Fruit fly (Drosophila melanogaster) whole organism, prepupa: ENCODE data around the gene Pex11c.

Source experiments
- CG10631 ChIP-seq: fragments of 200-800 bp; sonication (Bioruptor generic); optimal IDR thresholded peaks from 2 replicates; lab custom pipeline; 2016; ENCODE audit warnings: missing biosample characterization, missing genetic modification characterization
- CG11294 ChIP-seq: fragments of 200-800 bp; sonication (Bioruptor generic); IDR thresholded peaks from 2 replicates; pipeline ENCODE4 v1.3.6; 2022; ENCODE audit warnings: missing biosample characterization, missing genetic modification characterization
- CG1621 ChIP-seq: fragments of 200-800 bp; sonication (Bioruptor generic); optimal IDR thresholded peaks from 3 replicates; lab custom pipeline; 2018; ENCODE audit warnings: missing biosample characterization, mild to moderate bottlenecking, missing genetic modification characterization
- CG16779 ChIP-seq: fragments of 200-800 bp; sonication (Bioruptor generic); optimal IDR thresholded peaks from 3 replicates; lab custom pipeline; 2017; ENCODE audit warnings: missing biosample characterization, mild to moderate bottlenecking, missing genetic modification characterization
- CG3032 ChIP-seq: fragments of 200-800 bp; optimal IDR thresholded peaks from 2 replicates; lab custom pipeline; 2019; ENCODE audit warnings: missing biosample characterization, mild to moderate bottlenecking, missing genetic modification characterization, moderate library complexity
- CG31627 ChIP-seq: fragments of 200-800 bp; sonication (Bioruptor generic); optimal IDR thresholded peaks from 3 replicates; lab custom pipeline; 2016; ENCODE audit warnings: missing biosample characterization, missing genetic modification characterization
- CG34406 ChIP-seq: fragments of 200-800 bp; sonication (Bioruptor generic); optimal IDR thresholded peaks from 3 replicates; lab custom pipeline; 2016; ENCODE audit warnings: missing biosample characterization, missing genetic modification characterization
- CG4318 ChIP-seq: fragments of 200-800 bp; sonication (Bioruptor generic); optimal IDR thresholded peaks from 3 replicates; lab custom pipeline; 2017; ENCODE audit warnings: missing biosample characterization, mild to moderate bottlenecking, missing genetic modification characterization
- CG6854 ChIP-seq: fragments of 200-800 bp; sonication (Bioruptor generic); optimal IDR thresholded peaks from 2 replicates; lab custom pipeline; 2017; ENCODE audit warnings: missing biosample characterization, mild to moderate bottlenecking, missing genetic modification characterization
- CG8119 ChIP-seq: fragments of 200-800 bp; sonication (Bioruptor generic); IDR thresholded peaks from 3 replicates; pipeline ENCODE4 v1.3.6; 2022; ENCODE audit warnings: missing biosample characterization, missing genetic modification characterization
- CG8319 ChIP-seq: fragments of 200-800 bp; sonication (Bioruptor generic); optimal IDR thresholded peaks from 3 replicates; lab custom pipeline; 2016; ENCODE audit warnings: missing biosample characterization, missing genetic modification characterization
- Eip75B ChIP-seq: fragments of 200-800 bp; sonication (Bioruptor generic); optimal IDR thresholded peaks from 3 replicates; lab custom pipeline; 2016; ENCODE audit warnings: missing biosample characterization, missing genetic modification characterization
- Eip78C ChIP-seq: fragments of 200-800 bp; sonication (Bioruptor generic); peaks from one replicate; lab custom pipeline; 2016; ENCODE audit warnings: missing biosample characterization, missing genetic modification characterization
- Eip93F ChIP-seq: fragments of 200-800 bp; sonication (Bioruptor generic); optimal IDR thresholded peaks from 2 replicates; lab custom pipeline; 2016; ENCODE audit warnings: missing biosample characterization, mild to moderate bottlenecking, missing genetic modification characterization
- Ets21C ChIP-seq: fragments of 200-800 bp; sonication (Bioruptor generic); optimal IDR thresholded peaks from 3 replicates; lab custom pipeline; 2016; ENCODE audit warnings: missing biosample characterization, missing genetic modification characterization
- Ets96B ChIP-seq: fragments of 200-800 bp; optimal IDR thresholded peaks from 2 replicates; lab custom pipeline; 2019; ENCODE audit warnings: missing biosample characterization, mild to moderate bottlenecking, missing genetic modification characterization, moderate library complexity
- Hr4 ChIP-seq: fragments of 200-800 bp; sonication (Bioruptor generic); optimal IDR thresholded peaks from 3 replicates; lab custom pipeline; 2016; ENCODE audit warnings: missing biosample characterization, missing genetic modification characterization
- Met ChIP-seq: fragments of 200-800 bp; sonication (Bioruptor generic); optimal IDR thresholded peaks from 3 replicates; lab custom pipeline; 2016; ENCODE audit warnings: missing biosample characterization, missing genetic modification characterization
- OdsH ChIP-seq: fragments of 200-800 bp; sonication (Bioruptor generic); optimal IDR thresholded peaks from 3 replicates; lab custom pipeline; 2016; ENCODE audit warnings: missing biosample characterization, missing genetic modification characterization
- Smox ChIP-seq: fragments of 200-800 bp; sonication (Bioruptor generic); optimal IDR thresholded peaks from 3 replicates; lab custom pipeline; 2016; ENCODE audit warnings: missing biosample characterization, missing genetic modification characterization
- Sox102F ChIP-seq: fragments of 200-800 bp; sonication (Bioruptor generic); optimal IDR thresholded peaks from 2 replicates; lab custom pipeline; 2016; ENCODE audit warnings: missing biosample characterization, mild to moderate bottlenecking, missing genetic modification characterization
- Sox15 ChIP-seq: fragments of 200-800 bp; sonication (Bioruptor generic); optimal IDR thresholded peaks from 3 replicates; lab custom pipeline; 2016; ENCODE audit warnings: missing biosample characterization, missing genetic modification characterization
- acj6 ChIP-seq: fragments of 200-800 bp; sonication (Bioruptor generic); optimal IDR thresholded peaks from 3 replicates; lab custom pipeline; 2016; ENCODE audit warnings: missing biosample characterization, missing genetic modification characterization
- dsx ChIP-seq: fragments of 200-800 bp; optimal IDR thresholded peaks from 3 replicates; lab custom pipeline; 2019; ENCODE audit warnings: missing biosample characterization, mild to moderate bottlenecking, missing genetic modification characterization, moderate library complexity; ENCODE audit not compliant: poor library complexity, severe bottlenecking
- eg ChIP-seq: fragments of 200-800 bp; sonication (Bioruptor generic); IDR thresholded peaks from 3 replicates; pipeline ENCODE4 v1.3.6; 2022; ENCODE audit warnings: missing biosample characterization, missing genetic modification characterization
- esn ChIP-seq: fragments of 200-800 bp; sonication (Bioruptor generic); optimal IDR thresholded peaks from 2 replicates; lab custom pipeline; 2016; ENCODE audit warnings: missing biosample characterization, mild to moderate bottlenecking, missing genetic modification characterization, moderate library complexity
- fd59A ChIP-seq: fragments of 200-800 bp; sonication (Bioruptor generic); optimal IDR thresholded peaks from 2 replicates; lab custom pipeline; 2017; ENCODE audit warnings: missing biosample characterization, mild to moderate bottlenecking, missing genetic modification characterization, missing genetic modification reagents
- fd85E ChIP-seq: fragments of 200-800 bp; sonication (Bioruptor generic); optimal IDR thresholded peaks from 3 replicates; lab custom pipeline; 2016; ENCODE audit warnings: missing biosample characterization, missing genetic modification characterization
- fkh ChIP-seq: fragments of 200-800 bp; sonication (Bioruptor generic); optimal IDR thresholded peaks from 3 replicates; lab custom pipeline; 2017; ENCODE audit warnings: missing biosample characterization, mild to moderate bottlenecking, missing genetic modification characterization, moderate library complexity
- net ChIP-seq: fragments of 200-800 bp; sonication (Bioruptor generic); optimal IDR thresholded peaks from 3 replicates; lab custom pipeline; 2016; ENCODE audit warnings: missing biosample characterization, missing genetic modification characterization
- svp ChIP-seq: fragments of 200-800 bp; sonication (Bioruptor generic); peaks from one replicate; lab custom pipeline; 2016; ENCODE audit warnings: missing biosample characterization, missing genetic modification characterization

Gene Pex11c

DNA sequence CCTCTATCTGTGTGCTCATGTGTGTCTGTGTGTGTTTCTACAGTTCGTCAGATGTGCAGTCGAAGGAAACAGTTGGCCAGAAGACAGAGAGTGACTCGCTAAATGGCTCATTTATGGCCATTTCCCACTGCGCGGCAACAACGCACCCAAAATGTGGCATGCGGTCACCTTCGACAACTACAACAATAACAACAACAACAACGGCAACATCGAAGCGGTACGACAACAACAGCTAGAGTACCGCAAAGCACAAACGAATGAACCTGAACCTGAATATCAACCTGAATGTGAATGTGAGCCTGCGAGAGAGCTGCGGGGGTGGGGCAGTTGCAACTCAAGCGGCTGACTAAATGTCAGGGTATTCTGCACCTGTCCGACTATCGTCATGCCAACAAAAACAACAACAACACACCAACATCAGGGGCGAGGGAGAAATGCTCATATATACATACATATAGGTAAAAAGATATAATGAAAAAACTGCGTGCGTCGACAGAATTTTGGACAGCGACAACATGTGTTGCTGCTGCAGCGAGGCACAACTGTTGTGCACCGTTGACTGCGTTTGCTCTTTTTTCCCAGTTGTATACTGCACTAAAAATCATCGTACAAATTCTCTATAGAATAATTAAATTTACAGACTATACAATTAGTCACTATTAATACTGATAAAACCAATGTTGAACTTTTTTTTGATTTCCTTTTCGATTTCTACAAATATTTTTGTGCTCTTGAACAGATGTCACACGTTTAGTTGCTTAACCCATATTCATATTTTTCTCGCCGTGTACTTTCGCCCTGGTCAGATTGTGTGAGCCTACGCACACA is 42.1 kb downstream of the Pex11c start (continued):
- TF ChIP-seq CG34406 (GFP tag; lab: Kevin White, UChicago) (peak; percentile 50), Smox (GFP tag; lab: Kevin White, UChicago) (no peak), OdsH (GFP tag; lab: Kevin White, UChicago) (peak; percentile 43), Eip93F (GFP tag; lab: Kevin White, UChicago) (no peak), CG6854 (no peak), Ets21C (GFP tag; lab: Kevin White, UChicago) (peak; percentile 5), Sox15 (peak; percentile 13), CG31627 (GFP tag; lab: Kevin White, UChicago) (peak; percentile 53), Met (peak; percentile 65), CG10631 (GFP tag; lab: Kevin White, UChicago) (peak; percentile 52), esn (GFP tag; lab: Kevin White, UChicago) (peak; percentile 70), Ets96B (tag; lab: Kevin White, UChicago) (peak; percentile 41), Hr4 (GFP tag; lab: Kevin White, UChicago) (peak; percentile 6), Eip78C (peak; percentile 75)

DNA sequence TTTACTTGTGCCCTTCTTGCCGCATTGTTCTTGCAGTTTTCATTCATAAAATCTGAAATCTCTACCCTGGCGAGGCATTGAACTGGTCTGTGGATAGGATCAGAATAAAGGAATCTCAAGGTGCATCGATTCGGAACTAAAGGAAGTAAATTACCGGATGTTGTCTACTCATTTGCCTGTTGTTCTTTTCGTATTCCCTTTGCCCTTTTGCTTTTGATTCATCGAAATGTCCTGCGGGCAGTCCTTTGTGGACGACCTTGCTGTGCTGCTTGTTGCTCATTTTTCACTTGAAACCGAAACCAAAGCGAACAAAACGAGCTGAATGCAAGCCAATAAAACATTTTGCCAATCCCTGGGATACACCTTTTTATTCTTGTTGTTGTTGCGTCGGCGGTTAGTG is 43.1 kb downstream of the Pex11c start:
- TF ChIP-seq eg (no peak), fkh (GFP tag; lab: Kevin White, UChicago) (no peak), CG8319 (GFP tag; lab: Kevin White, UChicago) (no peak), CG8119 (GFP tag; lab: Robert Waterston, UW) (no peak), fd59A (GFP tag; lab: Kevin White, UChicago) (no peak), svp (GFP tag; lab: Kevin White, UChicago) (no peak), Met (no peak), acj6 (GFP tag; lab: Kevin White, UChicago) (no peak)

DNA sequence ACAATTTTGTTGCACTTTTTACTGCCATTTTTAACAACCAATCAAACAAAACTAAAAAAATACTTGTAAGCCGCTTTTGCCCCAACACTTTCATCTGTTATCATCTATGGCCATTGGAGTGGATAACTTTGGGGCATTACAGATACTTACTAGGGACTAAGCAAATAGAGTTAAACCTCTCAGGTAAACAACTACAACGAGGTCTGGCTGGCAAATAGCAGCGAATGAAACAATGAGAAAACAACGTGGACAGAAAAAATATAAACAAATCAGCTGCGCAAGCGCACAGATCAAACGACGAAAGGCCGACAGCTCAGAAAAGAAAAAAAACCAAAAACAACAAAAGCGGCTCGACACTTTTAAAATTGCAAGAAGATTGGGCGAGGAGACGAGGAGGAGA is 44.0 kb downstream of the Pex11c start:
- TF ChIP-seq CG6854 (no peak), fkh (GFP tag; lab: Kevin White, UChicago) (peak; percentile 72), CG4318 (GFP tag; lab: Kevin White, UChicago) (no peak), CG16779 (tag; lab: Kevin White, UChicago) (no peak), Eip93F (GFP tag; lab: Kevin White, UChicago) (no peak)
- TF ChIP-seq, all 60 proteins: peak for 1

DNA sequence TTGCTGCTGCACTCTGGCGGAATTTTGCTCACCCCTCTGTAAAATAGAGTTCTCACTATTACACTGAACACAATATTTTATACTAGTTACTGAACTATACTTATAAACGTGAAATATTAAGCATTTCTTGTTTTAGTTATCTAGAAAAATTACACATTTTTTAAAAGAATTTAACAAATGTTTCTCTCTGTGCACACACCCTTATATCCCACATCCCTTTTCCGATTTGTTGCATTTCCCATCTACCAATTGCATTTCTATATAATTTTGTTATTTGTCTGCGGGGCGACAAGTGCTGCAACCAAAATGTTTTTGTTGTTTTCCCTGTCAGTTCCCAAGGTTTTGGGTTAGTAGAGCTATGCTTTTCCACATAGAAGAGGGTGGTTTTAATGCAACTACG is 45.1 kb downstream of the Pex11c start:
- TF ChIP-seq Smox (GFP tag; lab: Kevin White, UChicago) (no peak), CG3032 (no peak), eg (no peak), Eip75B (GFP tag; lab: Kevin White, UChicago) (no peak), CG6854 (no peak), CG8319 (GFP tag; lab: Kevin White, UChicago) (no peak), fd85E (GFP tag; lab: Kevin White, UChicago) (no peak), Met (peak; percentile 5), CG31627 (GFP tag; lab: Kevin White, UChicago) (peak; percentile 7), Hr4 (GFP tag; lab: Kevin White, UChicago) (no peak), Sox102F (GFP tag; lab: Kevin White, UChicago) (no peak), svp (GFP tag; lab: Kevin White, UChicago) (no peak), Ets21C (GFP tag; lab: Kevin White, UChicago) (no peak), CG16779 (tag; lab: Kevin White, UChicago) (no peak), fkh (GFP tag; lab: Kevin White, UChicago) (no peak), Eip78C (peak; percentile 61), acj6 (GFP tag; lab: Kevin White, UChicago) (no peak), CG11294 (GFP tag; lab: Robert Waterston, UW) (no peak), CG1621 (tag; lab: Kevin White, UChicago) (no peak)

DNA sequence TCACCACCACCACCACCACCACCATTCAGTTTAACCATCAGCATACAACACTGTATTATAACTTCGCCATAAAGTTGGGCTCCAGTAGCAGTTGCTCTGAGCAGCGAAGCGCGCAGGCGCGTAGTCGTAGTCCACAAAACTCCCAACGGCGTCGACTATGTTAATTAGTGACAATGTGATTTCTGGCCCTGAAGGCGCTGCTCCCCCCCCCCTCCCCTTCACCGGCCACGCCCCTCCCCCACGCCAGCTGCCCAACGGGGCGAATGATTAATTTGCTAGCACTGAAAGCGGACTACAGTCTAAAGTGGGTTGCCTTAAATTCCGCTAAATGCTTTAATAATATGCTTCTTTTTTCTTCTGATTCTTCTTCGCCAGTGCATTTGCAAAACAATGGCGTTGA is 48.7 kb downstream of the Pex11c start:
- TF ChIP-seq dsx (GFP tag; lab: Kevin White, UChicago) (peak; percentile 12), net (GFP tag; lab: Kevin White, UChicago) (no peak)
- TF ChIP-seq, all 60 proteins: peak for 1
